Worm (Caenorhabditis elegans): ENCODE measurements around the gene him-8.

DNA sequence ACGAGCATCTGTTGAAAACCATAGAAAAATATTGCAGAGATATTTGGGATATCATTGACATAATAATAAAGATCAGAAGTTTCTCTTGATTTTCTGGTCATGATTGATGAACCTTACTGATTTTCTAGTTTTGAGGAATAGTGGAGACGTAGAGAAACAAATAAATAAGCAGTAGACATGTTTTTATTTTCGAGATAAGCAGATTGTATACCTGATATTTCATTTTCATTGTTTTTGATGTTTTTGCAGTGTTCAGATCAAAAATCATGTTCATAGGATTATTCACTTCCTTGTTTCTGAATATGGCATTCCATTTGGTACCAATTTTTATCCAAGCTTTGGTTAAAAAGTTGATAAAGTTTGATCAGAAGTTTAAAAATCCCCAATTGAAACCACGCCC is 23.1 kb upstream of the him-8 start, which contains the start of gene T07G12.4:
- TF ChIP-seq egl-13 (tag; optimal IDR thresholded peaks at IDR 0.05) (no peak), snpc-4 (tag; optimal IDR thresholded peaks at IDR 0.05) (no peak), dpl-1 (GFP tag; optimal IDR thresholded peaks at IDR 0.05) (no peak), blmp-1 (tag; optimal IDR thresholded peaks at IDR 0.05) (no peak), aly-2 (tag; optimal IDR thresholded peaks at IDR 0.05) (no peak), unc-130 (tag; optimal IDR thresholded peaks at IDR 0.05) (no peak), egl-27 (tag; optimal IDR thresholded peaks at IDR 0.05) (no peak), lin-35 (GFP tag; optimal IDR thresholded peaks at IDR 0.05) (no peak), nhr-237 (tag; optimal IDR thresholded peaks at IDR 0.05) (no peak), C34B4.2 (tag; optimal IDR thresholded peaks at IDR 0.05) (no peak), nhr-12 (tag; optimal IDR thresholded peaks at IDR 0.05) (no peak), nhr-84 (tag; optimal IDR thresholded peaks at IDR 0.05) (no peak), mef-2 (tag; optimal IDR thresholded peaks at IDR 0.05) (no peak)

Data from whole organism, L1 larva.